Fruit fly (Drosophila melanogaster) whole organism, embryonic: Measurements from ENCODE around the gene Lcp65Ab1.

Experiments used
- Adf1 ChIP-seq: fragments of 200-800 bp; sonication (Bioruptor generic); IDR thresholded peaks from 2 replicates; pipeline ENCODE4 v1.3.6; 2022; ENCODE audit warnings: missing biosample characterization, missing genetic modification characterization
- B-H1 ChIP-seq: fragments of 200-800 bp; sonication (Bioruptor generic); IDR thresholded peaks from 3 replicates; pipeline ENCODE4 v1.3.6; 2022; ENCODE audit warnings: missing biosample characterization, missing genetic modification characterization
- B-H2 ChIP-seq: fragments of 200-800 bp; sonication (Bioruptor generic); optimal IDR thresholded peaks from 2 replicates; lab custom pipeline; 2018; ENCODE audit warnings: missing biosample characterization, mild to moderate bottlenecking, missing genetic modification characterization
- CG10209 ChIP-seq: fragments of 200-800 bp; sonication (Bioruptor generic); optimal IDR thresholded peaks from 3 replicates; lab custom pipeline; 2017; ENCODE audit warnings: missing biosample characterization, mild to moderate bottlenecking, missing genetic modification characterization, missing genetic modification reagents
- CG10462 ChIP-seq: fragments of 200-800 bp; sonication (Bioruptor generic); optimal IDR thresholded peaks from 2 replicates; lab custom pipeline; 2016; ENCODE audit warnings: missing biosample characterization, missing genetic modification characterization
- CG11085 ChIP-seq: fragments of 200-800 bp; sonication (Bioruptor generic); IDR thresholded peaks from 2 replicates; pipeline ENCODE4 v1.3.6; 2022; ENCODE audit warnings: missing biosample characterization, missing genetic modification characterization
- CG11696 ChIP-seq: fragments of 200-800 bp; sonication (Bioruptor generic); IDR thresholded peaks from 2 replicates; pipeline ENCODE4 v1.3.6; 2022; ENCODE audit warnings: missing biosample characterization, missing genetic modification characterization
- CG12744 ChIP-seq: fragments of 200-800 bp; sonication (Bioruptor generic); optimal IDR thresholded peaks from 2 replicates; lab custom pipeline; 2016; ENCODE audit warnings: missing biosample characterization, missing genetic modification characterization
- CG12942 ChIP-seq: fragments of 200-800 bp; sonication (Bioruptor generic); optimal IDR thresholded peaks from 3 replicates; lab custom pipeline; 2016; ENCODE audit warnings: missing biosample characterization, missing genetic modification characterization
- CG14667 ChIP-seq: fragments of 200-800 bp; sonication (Bioruptor generic); IDR thresholded peaks from 2 replicates; pipeline ENCODE4 v1.3.6; 2022; ENCODE audit warnings: missing biosample characterization, missing genetic modification characterization
- CG15073 ChIP-seq: fragments of 200-800 bp; sonication (Bioruptor generic); optimal IDR thresholded peaks from 2 replicates; lab custom pipeline; 2016; ENCODE audit warnings: missing biosample characterization, missing genetic modification characterization
- CG15269 ChIP-seq: fragments of 200-800 bp; sonication (Bioruptor generic); optimal IDR thresholded peaks from 2 replicates; lab custom pipeline; 2018; ENCODE audit warnings: missing biosample characterization, mild to moderate bottlenecking, missing genetic modification characterization, moderate library complexity
- CG15696 ChIP-seq: fragments of 200-800 bp; sonication (Bioruptor generic); optimal IDR thresholded peaks from 2 replicates; lab custom pipeline; 2019; ENCODE audit warnings: missing biosample characterization, mild to moderate bottlenecking, missing genetic modification characterization, moderate library complexity
- CG1832 ChIP-seq: fragments of 200-800 bp; sonication (Bioruptor generic); optimal IDR thresholded peaks from 2 replicates; lab custom pipeline; 2017; ENCODE audit warnings: missing biosample characterization, mild to moderate bottlenecking, missing genetic modification characterization, inconsistent platforms
- CG32532 ChIP-seq: fragments of 200-800 bp; sonication (Bioruptor generic); IDR thresholded peaks from 2 replicates; pipeline ENCODE4 v1.3.6; 2022; ENCODE audit warnings: missing biosample characterization, missing genetic modification characterization
- CG42726 ChIP-seq: fragments of 200-800 bp; sonication (Bioruptor generic); IDR thresholded peaks from 2 replicates; pipeline ENCODE4 v1.3.6; 2022; ENCODE audit warnings: missing biosample characterization, missing genetic modification characterization; ENCODE audit not compliant: partially characterized antibody
- CG8388 ChIP-seq: fragments of 200-800 bp; sonication (Bioruptor generic); optimal IDR thresholded peaks from 2 replicates; lab custom pipeline; 2019; ENCODE audit warnings: missing biosample characterization, mild to moderate bottlenecking, missing genetic modification characterization, moderate library complexity
- CoRest ChIP-seq: fragments of 200-800 bp; sonication (Bioruptor generic); optimal IDR thresholded peaks from 3 replicates; lab custom pipeline; 2018; ENCODE audit warnings: missing biosample characterization, mild to moderate bottlenecking, missing genetic modification characterization, moderate library complexity
- D19A ChIP-seq: fragments of 200-800 bp; optimal IDR thresholded peaks from 3 replicates; lab custom pipeline; 2019; ENCODE audit warnings: missing biosample characterization, mild to moderate bottlenecking, missing genetic modification characterization, moderate library complexity
- D19B ChIP-seq: fragments of 200-800 bp; sonication (Bioruptor generic); optimal IDR thresholded peaks from 2 replicates; lab custom pipeline; 2017; ENCODE audit warnings: missing biosample characterization, mild to moderate bottlenecking, missing genetic modification characterization
- E2f1 ChIP-seq: fragments of 200-800 bp; sonication (Bioruptor generic); IDR thresholded peaks from 2 replicates; pipeline ENCODE4 v1.3.6; 2022; ENCODE audit warnings: missing biosample characterization, missing genetic modification characterization
- Eip74EF ChIP-seq, 2 experiments: fragments of 200-800 bp in 1 of 2; fragments of >200 bp in 1 of 2; sonication (Bioruptor generic) in 1 of 2; optimal IDR thresholded peaks; 2 replicates each; lab custom pipeline; 2017 to 2019; ENCODE audit warnings: missing biosample characterization in 2 of 2, missing genetic modification characterization in 2 of 2, mild to moderate bottlenecking in 1 of 2, moderate library complexity in 1 of 2
- HLHmδ ChIP-seq: fragments of 200-800 bp; sonication (Bioruptor generic); optimal IDR thresholded peaks from 2 replicates; lab custom pipeline; 2018; ENCODE audit warnings: missing biosample characterization, mild to moderate bottlenecking, missing genetic modification characterization, moderate library complexity
- MESR4 ChIP-seq: fragments of 200-800 bp; sonication (Bioruptor generic); optimal IDR thresholded peaks from 2 replicates; lab custom pipeline; 2018; ENCODE audit warnings: missing biosample characterization, mild to moderate bottlenecking, missing genetic modification characterization, moderate library complexity
- Med ChIP-seq: fragments of 200-800 bp; sonication (Bioruptor generic); peaks from one replicate; lab custom pipeline; 2016; ENCODE audit warnings: missing biosample characterization, missing genetic modification characterization, mild to moderate bottlenecking, inconsistent platforms, moderate library complexity
- YL-1 ChIP-seq: fragments of 200-800 bp; sonication (Bioruptor generic); optimal IDR thresholded peaks from 3 replicates; lab custom pipeline; 2017; ENCODE audit warnings: missing biosample characterization, mild to moderate bottlenecking, missing genetic modification characterization
- bbx ChIP-seq: fragments of 200-800 bp; sonication (Bioruptor generic); IDR thresholded peaks from 2 replicates; pipeline ENCODE4 v1.3.6; 2022; ENCODE audit warnings: missing biosample characterization, missing genetic modification characterization; ENCODE audit not compliant: partially characterized antibody
- disco-r ChIP-seq: fragments of 200-800 bp; sonication (Bioruptor generic); optimal IDR thresholded peaks from 2 replicates; lab custom pipeline; 2016; ENCODE audit warnings: missing biosample characterization, missing genetic modification characterization
- emc ChIP-seq: fragments of 200-800 bp; sonication (Bioruptor generic); optimal IDR thresholded peaks from 2 replicates; lab custom pipeline; 2016; ENCODE audit warnings: missing biosample characterization, missing genetic modification characterization
- gce ChIP-seq: fragments of 200-800 bp; sonication (Bioruptor generic); IDR thresholded peaks from 3 replicates; pipeline ENCODE4 v1.3.6; 2022; ENCODE audit warnings: missing biosample characterization, missing genetic modification characterization
- gem ChIP-seq: fragments of 200-800 bp; sonication (Bioruptor generic); optimal IDR thresholded peaks from 2 replicates; lab custom pipeline; 2019; ENCODE audit warnings: missing biosample characterization, mild to moderate bottlenecking, missing genetic modification characterization, moderate library complexity
- gsb ChIP-seq: fragments of 200-800 bp; sonication (Bioruptor generic); IDR thresholded peaks from 2 replicates; pipeline ENCODE4 v1.3.6; 2022; ENCODE audit warnings: missing biosample characterization, missing genetic modification characterization
- ham ChIP-seq: fragments of 200-800 bp; sonication (Bioruptor generic); IDR thresholded peaks from 2 replicates; pipeline ENCODE4 v1.3.6; 2022; ENCODE audit warnings: missing biosample characterization, missing genetic modification characterization
- knrl ChIP-seq: fragments of 200-800 bp; sonication (Bioruptor generic); IDR thresholded peaks from 3 replicates; pipeline ENCODE4 v1.3.6; 2022; ENCODE audit warnings: missing biosample characterization, missing genetic modification characterization; ENCODE audit not compliant: partially characterized antibody
- lab ChIP-seq: fragments of 200-800 bp; sonication (Bioruptor generic); optimal IDR thresholded peaks from 3 replicates; lab custom pipeline; 2017; ENCODE audit warnings: missing biosample characterization, missing genetic modification characterization, mild to moderate bottlenecking, moderate library complexity, missing genetic modification reagents
- lilli ChIP-seq: fragments of 200-800 bp; sonication (Bioruptor generic); optimal IDR thresholded peaks from 3 replicates; lab custom pipeline; 2016; ENCODE audit warnings: missing biosample characterization, missing genetic modification characterization
- pros ChIP-seq: fragments of 200-800 bp; sonication (Bioruptor generic); optimal IDR thresholded peaks from 3 replicates; lab custom pipeline; 2019; ENCODE audit warnings: missing biosample characterization, mild to moderate bottlenecking, missing genetic modification characterization, moderate library complexity
- ranshi ChIP-seq: fragments of 200-800 bp; sonication (Bioruptor generic); IDR thresholded peaks from 2 replicates; pipeline ENCODE4 v1.3.6; 2022; ENCODE audit warnings: missing biosample characterization, missing genetic modification characterization
- row ChIP-seq: fragments of 200-800 bp; sonication (Bioruptor generic); IDR thresholded peaks from 3 replicates; pipeline ENCODE4 v1.3.6; 2022; ENCODE audit warnings: missing biosample characterization, missing genetic modification characterization
- schlank ChIP-seq: fragments of 200-800 bp; sonication (Bioruptor generic); optimal IDR thresholded peaks from 2 replicates; lab custom pipeline; 2018; ENCODE audit warnings: missing biosample characterization, mild to moderate bottlenecking, missing genetic modification characterization
- sens ChIP-seq: fragments of 200-800 bp; sonication (Bioruptor generic); peaks from one replicate; lab custom pipeline; 2016; ENCODE audit warnings: missing biosample characterization, missing genetic modification characterization
- sens-2 ChIP-seq: fragments of 200-800 bp; sonication (Bioruptor generic); IDR thresholded peaks from 2 replicates; pipeline ENCODE4 v1.3.6; 2022; ENCODE audit warnings: missing biosample characterization, missing genetic modification characterization
- sna ChIP-seq: fragments of 200-800 bp; sonication (Bioruptor generic); IDR thresholded peaks from 2 replicates; pipeline ENCODE4 v1.3.6; 2022; ENCODE audit warnings: missing biosample characterization, missing genetic modification characterization; ENCODE audit not compliant: partially characterized antibody
- sob ChIP-seq: fragments of 200-800 bp; sonication (Bioruptor generic); IDR thresholded peaks from 2 replicates; pipeline ENCODE4 v1.3.6; 2022; ENCODE audit warnings: missing biosample characterization, missing genetic modification characterization
- ssp ChIP-seq: fragments of 200-800 bp; sonication (Bioruptor generic); IDR thresholded peaks from 2 replicates; pipeline ENCODE4 v1.3.6; 2022; ENCODE audit warnings: missing biosample characterization, missing genetic modification characterization
- tio ChIP-seq: fragments of 200-800 bp; sonication (Bioruptor generic); optimal IDR thresholded peaks from 2 replicates; lab custom pipeline; 2017; ENCODE audit warnings: missing biosample characterization, missing genetic modification characterization, inconsistent platforms
- tup ChIP-seq: fragments of 200-800 bp; sonication (Bioruptor generic); optimal IDR thresholded peaks from 2 replicates; lab custom pipeline; 2016; ENCODE audit warnings: missing biosample characterization, mild to moderate bottlenecking, missing genetic modification characterization, moderate library complexity
- twi ChIP-seq: fragments of 200-800 bp; optimal IDR thresholded peaks from 2 replicates; lab custom pipeline; 2019; ENCODE audit warnings: missing biosample characterization, mild to moderate bottlenecking, missing genetic modification characterization, moderate library complexity
- unc-4 ChIP-seq: fragments of 200-800 bp; sonication (Bioruptor generic); IDR thresholded peaks from 2 replicates; pipeline ENCODE4 v1.3.6; 2022; ENCODE audit warnings: missing biosample characterization, missing genetic modification characterization; ENCODE audit not compliant: partially characterized antibody

Lcp65Ab1 gene

dm6 chr3L:6184884-6185438, 35.6 kb downstream of the Lcp65Ab1 start, which contains the start of the genes D19B and CG43293 (continued):
- TF ChIP-seq lilli (GFP tag; lab: Kevin White, UChicago): peak; percentile 95
- peak; percentile 89 for TF ChIP-seq CG15269 (tag; lab: Kevin White, UChicago)
- TF ChIP-seq gem (tag; lab: Kevin White, UChicago): peak; percentile 90
- peak; percentile 82 for TF ChIP-seq CG10462 (GFP tag; lab: Kevin White, UChicago)
- TF ChIP-seq sna: peak; percentile 54; the same call in 1 of the 2 replicates
- no peak for TF ChIP-seq CG1832
- TF ChIP-seq CG14667 (GFP tag; lab: Robert Waterston, UW): peak; percentile 77
- no peak for TF ChIP-seq CG42726 (GFP tag; lab: Robert Waterston, UW)
- TF ChIP-seq sens (GFP tag; lab: Kevin White, UChicago): peak; percentile 97
- peak; percentile 83 for TF ChIP-seq CoRest
- TF ChIP-seq E2f1: peak; percentile 91
- TF ChIP-seq CG15696 (tag; lab: Kevin White, UChicago): peak; percentile 58
- TF ChIP-seq disco-r: peak; percentile 57
- TF ChIP-seq ranshi: peak; percentile 90
- peak; percentile 97 for TF ChIP-seq CG32532 (GFP tag; lab: Robert Waterston, UW)
- peak; percentile 100 for TF ChIP-seq D19B (GFP tag; lab: Kevin White, UChicago)
- TF ChIP-seq ham: peak; percentile 72; the same call in 1 of the 2 replicates
- peak; percentile 89 for TF ChIP-seq B-H1 (GFP tag; lab: Robert Waterston, UW)
- peak; percentile 84 for TF ChIP-seq tup (GFP tag; lab: Kevin White, UChicago)
- TF ChIP-seq CG8388 (GFP tag; lab: Kevin White, UChicago): peak; percentile 79
- peak; percentile 57; the same call in 1 of the 2 replicates for TF ChIP-seq unc-4
- peak; percentile 77 for TF ChIP-seq bbx (GFP tag; lab: Robert Waterston, UW)
- peak; percentile 75 for TF ChIP-seq gsb
- TF ChIP-seq emc (GFP tag; lab: Kevin White, UChicago): peak; percentile 31
- TF ChIP-seq lab: peak; percentile 93
- peak; percentile 54 for TF ChIP-seq CG15073 (GFP tag; lab: Kevin White, UChicago)
- TF ChIP-seq twi (tag; lab: Kevin White, UChicago): peak; percentile 70
- peak; percentile 87 for TF ChIP-seq B-H2 (GFP tag; lab: Kevin White, UChicago)
- TF ChIP-seq HLHmδ (GFP tag; lab: Kevin White, UChicago): peak; percentile 81
- TF ChIP-seq Med: peak; percentile 99
- peak; percentile 60 for TF ChIP-seq ssp
- TF ChIP-seq tio (GFP tag; lab: Kevin White, UChicago): no peak
- peak; percentile 98 for TF ChIP-seq row (GFP tag; lab: Robert Waterston, UW)
- TF ChIP-seq CG12942 (GFP tag; lab: Kevin White, UChicago): peak; percentile 91
- peak; percentile 87 for TF ChIP-seq sob
- TF ChIP-seq schlank (tag; lab: Kevin White, UChicago): peak; percentile 80
- TF ChIP-seq CG11085 (GFP tag; lab: Robert Waterston, UW): peak; percentile 88
- TF ChIP-seq pros: no peak
- peak; percentile 80 for TF ChIP-seq Adf1 (GFP tag; lab: Robert Waterston, UW)
- TF ChIP-seq D19A: peak; percentile 94
- peak; percentile 49 for TF ChIP-seq knrl (GFP tag; lab: Robert Waterston, UW)
- TF ChIP-seq CG10209: peak; percentile 91
- TF ChIP-seq MESR4 (GFP tag; lab: Kevin White, UChicago): peak; percentile 92
- peak; percentile 92 for TF ChIP-seq gce (GFP tag; lab: Robert Waterston, UW)
- peak; percentile 95 for TF ChIP-seq YL-1
- peak; percentile 64 for TF ChIP-seq sens-2 (GFP tag; lab: Robert Waterston, UW)
- no peak for TF ChIP-seq Eip74EF (GFP tag; optimal IDR thresholded peaks at IDR 0.05; lab: Kevin White, UChicago)
- TF ChIP-seq CG12744: peak; percentile 78
- TF ChIP-seq CG11696 (GFP tag; lab: Robert Waterston, UW): peak; percentile 99
